Worm (Caenorhabditis elegans) whole organism, L3 larva: Measurements from ENCODE around the gene R05H5.7.

Experiments
- R02D3.7 ChIP-seq: fragments of 150-350 bp; optimal IDR thresholded peaks from 2 replicates; lab custom pipeline; 2014; ENCODE audit warnings: missing biosample characterization, missing genetic modification characterization
- ZK546.5 ChIP-seq: sonication (generic microtip); optimal IDR thresholded peaks from 2 replicates; lab custom pipeline; 2017; ENCODE audit warnings: missing biosample characterization, missing genetic modification characterization
- aly-2 ChIP-seq: fragments of 150-350 bp; optimal IDR thresholded peaks from 2 replicates; lab custom pipeline; 2014; ENCODE audit warnings: missing biosample characterization, missing genetic modification characterization
- ceh-16 ChIP-seq: sonication (generic microtip); optimal IDR thresholded peaks from 2 replicates; lab custom pipeline; 2017; ENCODE audit warnings: missing biosample characterization, missing genetic modification characterization
- ceh-28 ChIP-seq: fragments of 150-350 bp; optimal IDR thresholded peaks from 2 replicates; lab custom pipeline; 2014; ENCODE audit warnings: missing biosample characterization, missing genetic modification reagents, missing genetic modification characterization
- ceh-82 ChIP-seq: fragments of 150-350 bp; optimal IDR thresholded peaks from 2 replicates; lab custom pipeline; 2014; ENCODE audit warnings: missing biosample characterization, missing genetic modification characterization
- daf-12 ChIP-seq: fragments of 150-350 bp; optimal IDR thresholded peaks from 2 replicates; lab custom pipeline; 2014; ENCODE audit warnings: missing biosample characterization, missing genetic modification reagents, missing genetic modification characterization
- egl-27 ChIP-seq: sonication (generic microtip); optimal IDR thresholded peaks from 4 replicates; lab custom pipeline; 2017; ENCODE audit warnings: missing biosample characterization, missing genetic modification reagents, missing genetic modification characterization
- egl-5 ChIP-seq: fragments of 150-350 bp; optimal IDR thresholded peaks from 2 replicates; lab custom pipeline; 2017; ENCODE audit warnings: missing biosample characterization, missing genetic modification reagents, missing genetic modification characterization, inconsistent platforms
- elt-1 ChIP-seq: fragments of 150-350 bp; optimal IDR thresholded peaks from 2 replicates; lab custom pipeline; 2014; ENCODE audit warnings: missing biosample characterization, missing genetic modification characterization
- elt-2 ChIP-seq: sonication (generic microtip); optimal IDR thresholded peaks from 2 replicates; lab custom pipeline; 2016; ENCODE audit warnings: missing genetic modification reagents, mild to moderate bottlenecking, missing genetic modification characterization, missing compliant biosample characterization
- eor-1 ChIP-seq, 2 experiments: fragments of 150-350 bp; optimal IDR thresholded peaks; 2 replicates each; lab custom pipeline; 2014 to 2018; ENCODE audit warnings: missing biosample characterization in 2 of 2, missing genetic modification characterization in 2 of 2
- fkh-10 ChIP-seq: sonication (generic microtip); optimal IDR thresholded peaks from 2 replicates; lab custom pipeline; 2017; ENCODE audit warnings: missing biosample characterization, missing genetic modification reagents, missing genetic modification characterization
- fkh-2 ChIP-seq: fragments of 150-350 bp; optimal IDR thresholded peaks from 2 replicates; lab custom pipeline; 2014; ENCODE audit warnings: missing biosample characterization, missing genetic modification reagents, missing genetic modification characterization
- fos-1 ChIP-seq: fragments of 150-350 bp; optimal IDR thresholded peaks from 2 replicates; lab custom pipeline; 2014; ENCODE audit warnings: missing biosample characterization, missing genetic modification characterization
- hmg-11 ChIP-seq: sonication (generic microtip); optimal IDR thresholded peaks from 2 replicates; lab custom pipeline; 2016; ENCODE audit warnings: missing genetic modification characterization, missing compliant biosample characterization
- lin-15B ChIP-seq: fragments of 150-350 bp; optimal IDR thresholded peaks from 2 replicates; lab custom pipeline; 2014; ENCODE audit warnings: missing biosample characterization, missing genetic modification characterization
- lin-39 ChIP-seq: fragments of 150-350 bp; optimal IDR thresholded peaks from 2 replicates; lab custom pipeline; 2018; ENCODE audit warnings: missing biosample characterization, missing genetic modification reagents, missing genetic modification characterization
- mdl-1 ChIP-seq: fragments of 150-350 bp; optimal IDR thresholded peaks from 2 replicates; lab custom pipeline; 2014; ENCODE audit warnings: missing biosample characterization, missing genetic modification characterization
- mml-1 ChIP-seq: fragments of 150-350 bp; sonication (generic microtip); optimal IDR thresholded peaks from 3 replicates; lab custom pipeline; 2014; ENCODE audit warnings: missing biosample characterization, missing genetic modification characterization
- nfya-1 ChIP-seq: sonication (generic microtip); optimal IDR thresholded peaks from 2 replicates; lab custom pipeline; 2017; ENCODE audit warnings: missing genetic modification characterization, mild to moderate bottlenecking, missing compliant biosample characterization, antibody characterized with exemption, moderate library complexity; ENCODE audit not compliant: insufficient read depth
- nhr-11 ChIP-seq: fragments of 150-350 bp; optimal IDR thresholded peaks from 2 replicates; lab custom pipeline; 2014; ENCODE audit warnings: missing biosample characterization, missing genetic modification characterization
- nhr-23 ChIP-seq: fragments of 150-350 bp; optimal IDR thresholded peaks from 2 replicates; lab custom pipeline; 2014; ENCODE audit warnings: missing biosample characterization, missing genetic modification reagents, missing genetic modification characterization
- nhr-25 ChIP-seq: sonication (generic microtip); optimal IDR thresholded peaks from 2 replicates; lab custom pipeline; 2017; ENCODE audit warnings: missing biosample characterization, missing genetic modification characterization
- nhr-43 ChIP-seq: sonication (generic microtip); optimal IDR thresholded peaks from 2 replicates; lab custom pipeline; 2016; ENCODE audit warnings: mild to moderate bottlenecking, missing genetic modification characterization, missing compliant biosample characterization; ENCODE audit not compliant: poor library complexity, severe bottlenecking
- nhr-67 ChIP-seq: fragments of 150-350 bp; optimal IDR thresholded peaks from 2 replicates; lab custom pipeline; 2014; ENCODE audit warnings: missing biosample characterization, missing genetic modification characterization
- pha-4 ChIP-seq: fragments of 150-350 bp; optimal IDR thresholded peaks from 2 replicates; lab custom pipeline; 2014; ENCODE audit warnings: missing biosample characterization, missing genetic modification reagents, missing genetic modification characterization
- pqm-1 ChIP-seq: fragments of 150-350 bp; optimal IDR thresholded peaks from 2 replicates; lab custom pipeline; 2017; ENCODE audit warnings: missing biosample characterization, missing genetic modification characterization, inconsistent platforms
- sea-2 ChIP-seq: fragments of 150-350 bp; sonication (generic microtip); optimal IDR thresholded peaks from 4 replicates; lab custom pipeline; 2014; ENCODE audit warnings: missing biosample characterization, missing genetic modification reagents, missing genetic modification characterization
- skn-1 ChIP-seq: fragments of 150-350 bp; optimal IDR thresholded peaks from 2 replicates; lab custom pipeline; 2014; ENCODE audit warnings: missing biosample characterization, missing genetic modification characterization
- snpc-4 ChIP-seq: fragments of 150-350 bp; optimal IDR thresholded peaks from 2 replicates; lab custom pipeline; 2014; ENCODE audit warnings: missing biosample characterization, missing genetic modification characterization
- tbx-2 ChIP-seq: sonication (generic microtip); optimal IDR thresholded peaks from 2 replicates; lab custom pipeline; 2016; ENCODE audit warnings: mild to moderate bottlenecking, missing genetic modification characterization, missing compliant biosample characterization
- unc-39 ChIP-seq: sonication (generic microtip); optimal IDR thresholded peaks from 4 replicates; lab custom pipeline; 2017; ENCODE audit warnings: missing biosample characterization, missing genetic modification characterization
- unc-62 ChIP-seq: fragments of 150-350 bp; sonication (generic microtip); optimal IDR thresholded peaks from 4 replicates; lab custom pipeline; 2014; ENCODE audit warnings: missing biosample characterization, missing genetic modification reagents, missing genetic modification characterization
- zag-1 ChIP-seq: fragments of 150-350 bp; optimal IDR thresholded peaks from 2 replicates; lab custom pipeline; 2014; ENCODE audit warnings: missing biosample characterization, missing genetic modification characterization
- ztf-4 ChIP-seq: fragments of 150-350 bp; optimal IDR thresholded peaks from 2 replicates; lab custom pipeline; 2014; ENCODE audit warnings: missing biosample characterization, missing genetic modification characterization

R05H5.7 gene

DNA sequence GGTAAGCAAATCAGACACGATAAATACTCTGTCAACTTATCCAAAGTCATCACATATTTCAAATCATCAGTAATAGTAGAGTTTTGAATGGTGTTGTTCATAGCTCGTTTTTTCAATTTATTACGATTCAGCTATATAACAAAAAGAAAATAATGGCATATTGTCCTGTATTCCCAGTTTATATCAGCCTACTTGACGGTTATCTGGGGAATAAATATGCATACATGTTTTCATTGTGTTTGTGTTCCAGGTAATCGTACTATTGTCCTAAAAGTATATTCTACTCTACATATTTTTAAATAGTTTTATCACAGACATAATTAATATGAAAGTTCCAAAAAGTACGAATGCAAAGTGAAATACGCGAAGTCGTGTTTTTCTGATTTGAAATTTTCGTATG is 4.5 kb upstream of the R05H5.7 start, which contains the start of gene srd-2:
Gene srd-2 (minus strand): TSS at position 101 of the 400 bp plus-strand sequence.
- TF ChIP-seq zag-1 (tag; lab: Kevin White, UChicago) (no peak), ceh-16 (no peak), mml-1 (tag; lab: Kevin White, UChicago) (no peak), egl-5 (tag; lab: Kevin White, UChicago) (no peak), daf-12 (tag; lab: Kevin White, UChicago) (no peak), mdl-1 (no peak), R02D3.7 (tag; lab: Kevin White, UChicago) (no peak), lin-39 (no peak), nhr-23 (no peak), elt-2 (tag; lab: Kevin White, UChicago) (no peak), nhr-67 (no peak), lin-15B (tag; lab: Kevin White, UChicago) (no peak), ceh-28 (tag; lab: Kevin White, UChicago) (no peak), unc-62 (GFP tag; lab: Kevin White, UChicago) (no peak), aly-2 (no peak), fos-1 (no peak), ceh-82 (tag; lab: Kevin White, UChicago) (no peak), ZK546.5 (tag; lab: Kevin White, UChicago) (no peak), unc-39 (no peak)

DNA sequence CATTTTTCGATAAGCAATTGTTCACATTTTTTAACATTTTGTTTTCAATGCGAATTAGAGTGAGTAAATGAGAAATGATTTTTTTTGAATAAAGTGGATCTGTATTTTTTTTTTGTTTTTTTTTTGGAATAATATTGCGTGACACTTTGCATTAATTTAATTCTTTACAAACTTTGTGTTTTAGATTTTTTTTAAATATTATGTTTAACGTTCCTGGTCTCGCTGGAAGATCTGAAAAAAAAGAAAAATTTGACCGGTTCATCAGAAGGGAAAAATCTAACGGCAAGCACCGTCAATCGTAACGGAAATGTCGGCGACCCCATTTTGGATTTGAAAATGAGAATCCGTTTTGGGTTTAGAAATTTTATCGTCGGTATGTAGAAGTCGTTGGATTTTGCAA is 2.9 kb upstream of the R05H5.7 start, which contains the start of gene cdc-25.4:
Gene cdc-25.4 (minus strand): TSS at position 101 of the 400 bp plus-strand sequence.
- TF ChIP-seq eor-1 (tag; optimal IDR thresholded peaks at IDR 0.05; lab: Kevin White, UChicago) = no peak
- no peak for TF ChIP-seq skn-1
- TF ChIP-seq sea-2 (GFP tag; lab: Kevin White, UChicago) = no peak
- TF ChIP-seq elt-2 (tag; lab: Kevin White, UChicago) = no peak
- TF ChIP-seq nhr-67 = no peak

DNA sequence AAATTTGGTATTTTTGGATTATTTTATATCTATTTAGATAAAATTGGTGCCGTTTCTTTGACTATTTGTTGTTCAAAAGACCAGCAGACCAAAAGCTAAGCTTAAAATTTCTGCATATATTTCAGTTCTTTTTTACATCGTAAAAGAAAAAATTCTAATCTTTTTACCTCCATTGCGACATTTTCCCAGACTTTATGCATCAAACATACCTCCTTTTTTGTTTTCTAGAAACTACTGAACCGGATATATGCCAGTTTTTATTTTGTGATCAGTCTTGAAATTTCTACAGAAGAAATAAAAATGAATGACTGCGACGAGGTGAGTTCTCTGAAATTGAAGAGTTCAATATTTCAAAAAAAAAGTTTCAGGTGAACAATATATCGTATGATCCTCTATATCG is 2.3 kb downstream of the R05H5.7 start, which contains the start of gene srb-6:
Gene srb-6 (plus strand): TSS at position 301 of the 400 bp plus-strand sequence.
- TF ChIP-seq tbx-2 (no peak), aly-2 (no peak), fos-1 (no peak), nhr-67 (no peak), nhr-43 (tag; lab: Kevin White, UChicago) (no peak), fkh-2 (tag; lab: Kevin White, UChicago) (no peak), mml-1 (tag; lab: Kevin White, UChicago) (no peak), lin-39 (no peak)

- TF ChIP-seq fos-1 (no peak), pqm-1 (peak; percentile 19), nhr-11 (tag; lab: Kevin White, UChicago) (peak; percentile 60), sea-2 (GFP tag; lab: Kevin White, UChicago) (no peak), aly-2 (no peak), R02D3.7 (tag; lab: Kevin White, UChicago) (peak; percentile 73), nfya-1 (tag; lab: Kevin White, UChicago) (peak; percentile 72), ceh-16 (no peak), pha-4 (peak; percentile 78), mml-1 (tag; lab: Kevin White, UChicago) (no peak), lin-39 (peak; percentile 54), elt-1 (tag; lab: Kevin White, UChicago) (no peak), snpc-4 (tag; lab: Kevin White, UChicago) (peak; percentile 45), lin-15B (tag; lab: Kevin White, UChicago) (peak; percentile 84), fkh-10 (GFP tag; lab: Kevin White, UChicago) (peak; percentile 70), egl-27 (tag; lab: Kevin White, UChicago) (no peak), daf-12 (tag; lab: Kevin White, UChicago) (no peak), nhr-25 (tag; lab: Kevin White, UChicago) (peak; percentile 24)
These were observed 4.9 kb downstream of the R05H5.7 start, which contains the start of gene R05H5.3 for ce11 chrII:10197091-10197675. Gene R05H5.3 (plus strand): TSS chrII:10197625.

DNA sequence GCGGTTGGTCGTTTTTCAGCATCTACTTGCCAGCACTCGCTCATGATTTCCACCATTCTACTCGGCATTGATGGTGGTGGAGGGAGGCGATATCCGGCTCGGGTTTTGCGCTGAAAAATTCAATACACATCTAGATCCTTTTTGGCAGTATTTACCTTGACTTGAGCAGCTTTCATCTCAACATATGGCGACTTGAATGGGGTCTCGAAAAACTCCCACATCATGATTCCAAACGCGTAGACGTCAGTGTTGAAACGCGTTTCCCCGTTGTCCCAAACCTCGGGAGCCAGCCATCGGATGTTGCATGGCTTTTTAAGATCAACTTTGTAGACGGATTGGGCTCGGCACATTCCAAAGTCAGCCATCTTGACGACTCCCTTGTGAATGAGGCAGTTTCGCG is 6.2 kb downstream of the R05H5.7 start:
- TF ChIP-seq snpc-4 (tag; lab: Kevin White, UChicago) (no peak), hmg-11 (no peak), lin-15B (tag; lab: Kevin White, UChicago) (no peak), ztf-4 (tag; lab: Kevin White, UChicago) (no peak), nhr-25 (tag; lab: Kevin White, UChicago) (no peak)
